Worm (Caenorhabditis elegans) whole organism, L4 larva: ENCODE measurements around the gene K07C11.7.

Experiments used
- F26F4.8 ChIP-seq: fragments of 200-800 bp; sonication (Bioruptor generic); conservative IDR thresholded peaks from 2 replicates; pipeline ENCODE4 v1.3.6; 2022; ENCODE audit warnings: missing genetic modification characterization, missing compliant biosample characterization
- F37D6.2 ChIP-seq: sonication (generic microtip); optimal IDR thresholded peaks from 2 replicates; lab custom pipeline; 2016; ENCODE audit warnings: mild to moderate bottlenecking, missing genetic modification characterization, missing compliant biosample characterization
- F44E2.7 ChIP-seq: fragments of 200-800 bp; sonication (Bioruptor generic); IDR thresholded peaks from 2 replicates; pipeline ENCODE4 v2.1.2; 2022; ENCODE audit warnings: missing genetic modification characterization, missing compliant biosample characterization
- T26A8.4 ChIP-seq: fragments of 200-800 bp; sonication (Bioruptor generic); IDR thresholded peaks from 2 replicates; pipeline ENCODE4 v1.3.6; 2022; ENCODE audit warnings: missing genetic modification characterization, missing compliant biosample characterization
- Y48G9A.11 ChIP-seq: fragments of 200-800 bp; sonication (Bioruptor generic); IDR thresholded peaks from 2 replicates; pipeline ENCODE4 v1.3.6; 2022; ENCODE audit warnings: missing genetic modification reagents, missing genetic modification characterization, missing compliant biosample characterization
- Y5F2A.4 ChIP-seq: fragments of 200-800 bp; sonication (Bioruptor generic); optimal IDR thresholded peaks from 2 replicates; lab custom pipeline; 2018; ENCODE audit warnings: mild to moderate bottlenecking, missing genetic modification characterization, missing compliant biosample characterization
- Y75B8A.6 ChIP-seq: fragments of 200-800 bp; sonication (Bioruptor generic); IDR thresholded peaks from 2 replicates; pipeline ENCODE4 v1.3.6; 2022; ENCODE audit warnings: missing genetic modification reagents, missing genetic modification characterization, missing compliant biosample characterization
- ZK337.2 ChIP-seq: fragments of 200-800 bp; sonication (Bioruptor generic); IDR thresholded peaks from 2 replicates; pipeline ENCODE4 v1.3.6; 2022; ENCODE audit warnings: missing genetic modification reagents, missing genetic modification characterization, missing compliant biosample characterization
- aha-1 ChIP-seq: fragments of 150-350 bp; peaks from one replicate; lab custom pipeline; 2014; ENCODE audit warnings: missing biosample characterization, missing genetic modification characterization
- attf-4 ChIP-seq: sonication (generic microtip); optimal IDR thresholded peaks from 3 replicates; lab custom pipeline; 2017; ENCODE audit warnings: missing biosample characterization, missing genetic modification characterization
- ceh-20 ChIP-seq: fragments of 200-800 bp; sonication (Bioruptor generic); IDR thresholded peaks from 2 replicates; pipeline ENCODE4 v1.3.6; 2022; ENCODE audit warnings: missing genetic modification reagents, missing genetic modification characterization, missing compliant biosample characterization
- ceh-32 ChIP-seq: sonication (generic microtip); optimal IDR thresholded peaks from 2 replicates; lab custom pipeline; 2016; ENCODE audit warnings: mild to moderate bottlenecking, missing genetic modification characterization, missing compliant biosample characterization; ENCODE audit not compliant: poor library complexity
- ctbp-1 ChIP-seq: fragments of 200-800 bp; sonication (Bioruptor generic); IDR thresholded peaks from 2 replicates; pipeline ENCODE4 v1.3.6; 2022; ENCODE audit warnings: missing genetic modification reagents, missing genetic modification characterization, missing compliant biosample characterization
- daf-12 ChIP-seq: fragments of 150-350 bp; optimal IDR thresholded peaks from 2 replicates; lab custom pipeline; 2014; ENCODE audit warnings: missing biosample characterization, missing genetic modification reagents, missing genetic modification characterization
- daf-19 ChIP-seq: fragments of 200-800 bp; sonication (Bioruptor generic); conservative IDR thresholded peaks from 2 replicates; pipeline ENCODE4 v1.3.6; 2022; ENCODE audit warnings: missing genetic modification characterization, missing compliant biosample characterization
- dmd-8 ChIP-seq: fragments of 200-800 bp; sonication (Bioruptor generic); IDR thresholded peaks from 2 replicates; pipeline ENCODE4 v1.3.6; 2022; ENCODE audit warnings: missing genetic modification characterization, missing compliant biosample characterization
- dpl-1 ChIP-seq: fragments of 150-350 bp; optimal IDR thresholded peaks from 2 replicates; lab custom pipeline; 2014; ENCODE audit warnings: missing biosample characterization, missing genetic modification reagents, missing genetic modification characterization
- duxl-1 ChIP-seq: sonication (generic microtip); optimal IDR thresholded peaks from 2 replicates; lab custom pipeline; 2016; ENCODE audit warnings: mild to moderate bottlenecking, missing genetic modification characterization, moderate library complexity, missing compliant biosample characterization; ENCODE audit not compliant: poor library complexity
- egl-43 ChIP-seq: fragments of 200-800 bp; sonication (Bioruptor generic); IDR thresholded peaks from 2 replicates; pipeline ENCODE4 v1.3.6; 2022; ENCODE audit warnings: missing genetic modification reagents, missing genetic modification characterization, missing compliant biosample characterization
- jun-1 ChIP-seq: fragments of 150-350 bp; optimal IDR thresholded peaks from 2 replicates; lab custom pipeline; 2014; ENCODE audit warnings: missing biosample characterization, missing genetic modification reagents, missing genetic modification characterization
- lin-13 ChIP-seq: fragments of 150-350 bp; optimal IDR thresholded peaks from 2 replicates; lab custom pipeline; 2014; ENCODE audit warnings: missing biosample characterization, missing genetic modification reagents, missing genetic modification characterization
- lin-29 ChIP-seq: fragments of 200-800 bp; sonication (Bioruptor generic); IDR thresholded peaks from 2 replicates; pipeline ENCODE4 v1.3.6; 2022; ENCODE audit warnings: missing genetic modification reagents, missing genetic modification characterization, missing compliant biosample characterization
- lin-38 ChIP-seq: fragments of 200-800 bp; sonication (Bioruptor generic); IDR thresholded peaks from 2 replicates; pipeline ENCODE4 v1.3.6; 2022; ENCODE audit warnings: missing genetic modification reagents, missing genetic modification characterization, missing compliant biosample characterization
- lsy-2 ChIP-seq, 2 experiments: fragments of 150-350 bp in 1 of 2; sonication (generic microtip) in 1 of 2; optimal IDR thresholded peaks; 2 replicates each; lab custom pipeline; 2014 to 2017; ENCODE audit warnings: missing biosample characterization in 2 of 2, missing genetic modification characterization in 2 of 2
- mes-2 ChIP-seq: sonication (generic microtip); optimal IDR thresholded peaks from 2 replicates; lab custom pipeline; 2016; ENCODE audit warnings: missing genotype, mild to moderate bottlenecking, missing genetic modification characterization, missing compliant biosample characterization; ENCODE audit not compliant: poor library complexity, severe bottlenecking
- mxl-3 ChIP-seq: fragments of 200-800 bp; sonication (Bioruptor generic); optimal IDR thresholded peaks from 2 replicates; lab custom pipeline; 2018; ENCODE audit warnings: mild to moderate bottlenecking, missing genetic modification characterization, missing compliant biosample characterization
- nhr-6 ChIP-seq: fragments of 150-350 bp; optimal IDR thresholded peaks from 2 replicates; lab custom pipeline; 2014; ENCODE audit warnings: missing biosample characterization, missing genetic modification characterization
- nhr-76 ChIP-seq: fragments of 150-350 bp; optimal IDR thresholded peaks from 2 replicates; lab custom pipeline; 2014; ENCODE audit warnings: missing biosample characterization, missing genetic modification characterization
- skn-1 ChIP-seq: fragments of 150-350 bp; optimal IDR thresholded peaks from 2 replicates; lab custom pipeline; 2014; ENCODE audit warnings: missing biosample characterization, missing genetic modification characterization
- tag-97 ChIP-seq: fragments of 200-800 bp; sonication (Bioruptor generic); IDR thresholded peaks from 2 replicates; pipeline ENCODE4 v1.3.6; 2022; ENCODE audit warnings: missing genetic modification characterization, missing compliant biosample characterization
- unc-39 ChIP-seq: sonication (generic microtip); optimal IDR thresholded peaks from 2 replicates; lab custom pipeline; 2017; ENCODE audit warnings: missing biosample characterization, missing genetic modification characterization
- unc-62 ChIP-seq, 3 experiments: fragments of 150-350 bp in 1 of 3; sonication (generic microtip); optimal IDR thresholded peaks in 2 of 3; peaks in 1 of 3; 1 replicate in 1 of 3; 2 replicates in 2 of 3; lab custom pipeline; 2014 to 2017; ENCODE audit warnings: missing biosample characterization in 3 of 3, missing genetic modification characterization in 3 of 3, missing genetic modification reagents in 3 of 3, missing genotype in 1 of 3
- vab-7 ChIP-seq: fragments of 200-800 bp; sonication (Bioruptor generic); IDR thresholded peaks from 2 replicates; pipeline ENCODE4 v1.3.6; 2022; ENCODE audit warnings: missing genetic modification reagents, missing genetic modification characterization, missing compliant biosample characterization
- zfp-2 ChIP-seq: sonication (generic microtip); optimal IDR thresholded peaks from 2 replicates; lab custom pipeline; 2016; ENCODE audit warnings: mild to moderate bottlenecking, missing genetic modification characterization, missing compliant biosample characterization
- zfp-3 ChIP-seq: fragments of 200-800 bp; sonication (Bioruptor generic); conservative IDR thresholded peaks from 2 replicates; pipeline ENCODE4 v1.3.6; 2022; ENCODE audit warnings: missing genetic modification reagents, missing genetic modification characterization, missing compliant biosample characterization

Gene K07C11.7

ce11 chrV:8213868-8214267, at the start of gene K07C11.7:
TSS of gene K07C11.7 (minus strand) at chrV:8213968.
- no peak for TF ChIP-seq egl-43 (GFP tag; lab: Robert Waterston, UW)

DNA sequence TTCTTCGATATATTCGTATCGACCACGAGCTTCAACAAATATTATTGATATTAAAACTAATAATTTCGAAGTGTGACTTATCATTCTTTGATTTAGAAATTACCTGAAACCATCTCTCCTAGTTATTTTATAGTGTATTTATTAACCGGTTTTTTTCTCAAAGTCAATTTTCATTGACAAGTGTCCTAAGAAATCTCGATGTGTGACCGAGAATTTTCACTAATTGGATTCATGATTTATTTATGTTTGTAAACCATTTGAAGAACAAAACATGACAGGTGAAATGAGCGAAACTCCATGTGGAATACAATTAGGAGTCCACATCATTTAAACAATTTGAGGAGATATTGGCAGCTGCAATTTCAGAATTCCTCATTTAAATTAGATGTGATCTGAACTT, 49.7 kb upstream of the K07C11.7 start, which contains the start of gene C16D9.8:
Gene C16D9.8, minus strand, starts transcription at position 101 of the 400 bp plus-strand sequence.
- TF ChIP-seq jun-1 (tag; lab: Kevin White, UChicago) (no peak), ctbp-1 (GFP tag; lab: Robert Waterston, UW) (no peak), duxl-1 (tag; lab: Kevin White, UChicago) (no peak), unc-39 (tag; lab: Kevin White, UChicago) (no peak), tag-97 (GFP tag; lab: Robert Waterston, UW) (no peak), lin-13 (GFP tag; lab: Kevin White, UChicago) (no peak), nhr-6 (tag; lab: Kevin White, UChicago) (no peak), mxl-3 (GFP tag; lab: Kevin White, UChicago) (no peak), lsy-2 (tag; optimal IDR thresholded peaks at IDR 0.05; lab: Kevin White, UChicago) (no peak), skn-1 (tag; lab: Kevin White, UChicago) (no peak), lin-29 (GFP tag; lab: Robert Waterston, UW) (no peak), daf-12 (no peak), zfp-2 (no peak), zfp-3 (GFP tag; lab: Robert Waterston, UW) (no peak), ZK337.2 (GFP tag; lab: Robert Waterston, UW) (no peak), F26F4.8 (GFP tag; lab: Robert Waterston, UW) (no peak), lin-38 (GFP tag; lab: Robert Waterston, UW) (no peak), daf-19 (GFP tag; lab: Robert Waterston, UW) (no peak), egl-43 (GFP tag; lab: Robert Waterston, UW) (no peak), dmd-8 (GFP tag; lab: Robert Waterston, UW) (no peak)

DNA sequence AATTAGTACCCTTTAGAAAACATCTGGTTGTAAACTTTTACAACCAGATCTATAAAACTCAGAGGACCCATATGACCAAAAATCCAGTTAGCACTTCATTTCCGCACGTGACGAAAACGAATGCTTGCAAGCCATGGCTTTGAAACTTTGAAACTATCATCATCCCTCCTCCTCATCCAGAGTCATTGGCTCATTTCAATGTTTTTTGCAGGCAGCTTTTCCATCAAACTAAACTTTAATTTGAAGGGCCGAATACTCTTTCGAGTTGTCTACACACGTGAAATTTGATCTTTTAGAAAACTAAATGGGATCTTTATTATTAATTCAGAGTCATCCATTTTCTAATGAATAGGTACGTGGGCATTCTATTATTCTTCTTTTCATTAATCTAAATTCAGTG, 48.4 kb upstream of the K07C11.7 start:
- TF ChIP-seq nhr-76 (tag; lab: Kevin White, UChicago) (no peak), Y5F2A.4 (GFP tag; lab: Kevin White, UChicago) (no peak), jun-1 (tag; lab: Kevin White, UChicago) (no peak), attf-4 (no peak), Y75B8A.6 (GFP tag; lab: Robert Waterston, UW) (no peak), F37D6.2 (tag; lab: Kevin White, UChicago) (no peak), unc-62 (GFP tag; optimal IDR thresholded peaks at IDR 0.05 in 1 of 2; lab: Kevin White, UChicago) (peak in 1 of 2 experiments; percentile 94), unc-62 (tag; optimal IDR thresholded peaks at IDR 0.05; lab: Kevin White, UChicago) (no peak)

DNA sequence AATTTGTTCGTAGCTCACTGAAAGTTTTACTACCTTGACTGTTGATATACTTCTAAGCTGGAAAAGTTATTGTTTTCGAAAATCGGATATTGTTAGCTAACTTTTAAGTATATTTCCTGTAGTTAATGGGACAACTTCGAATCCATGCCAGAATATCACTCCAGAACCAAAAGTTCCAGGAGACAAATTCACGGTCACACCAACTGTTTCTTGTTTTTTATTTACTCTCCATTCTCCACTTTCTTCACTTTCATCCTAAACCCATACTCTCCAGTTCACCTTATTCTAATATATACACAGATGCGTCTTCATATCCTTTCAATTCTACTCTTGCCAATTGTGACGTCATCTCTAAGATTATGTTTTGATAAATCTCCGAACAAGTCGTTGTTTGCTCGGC, 45.2 kb upstream of the K07C11.7 start, which contains the start of gene C16D9.1:
Gene C16D9.1, plus strand, starts transcription at position 301 of the 400 bp plus-strand sequence.
- TF ChIP-seq lin-29 (GFP tag; lab: Robert Waterston, UW), result no peak
- no peak for TF ChIP-seq mes-2
- no peak for TF ChIP-seq ceh-20 (GFP tag; lab: Robert Waterston, UW)
- TF ChIP-seq T26A8.4 (GFP tag; lab: Robert Waterston, UW), result no peak
- no peak for TF ChIP-seq ceh-32
- no peak for TF ChIP-seq Y48G9A.11 (GFP tag; lab: Robert Waterston, UW)
- TF ChIP-seq aha-1, result no peak
- no peak for TF ChIP-seq dpl-1
- TF ChIP-seq vab-7, result no peak
- TF ChIP-seq F44E2.7 (GFP tag; lab: Robert Waterston, UW), result no peak
